Fruit fly (Drosophila melanogaster) whole organism, embryonic: ENCODE data around the gene srl.

Experiments
- Atf3 ChIP-seq: fragments of 200-800 bp; sonication (Bioruptor generic); optimal IDR thresholded peaks from 3 replicates; lab custom pipeline; 2016; ENCODE audit warnings: missing biosample characterization, missing genetic modification characterization
- CG1024 ChIP-seq: fragments of 200-800 bp; sonication (Bioruptor generic); IDR thresholded peaks from 2 replicates; pipeline ENCODE4 v1.3.6; 2022; ENCODE audit warnings: missing biosample characterization, missing genetic modification characterization
- CG10431 ChIP-seq: fragments of 200-800 bp; sonication (Bioruptor generic); optimal IDR thresholded peaks from 3 replicates; lab custom pipeline; 2018; ENCODE audit warnings: missing biosample characterization, mild to moderate bottlenecking, missing genetic modification characterization
- CG10462 ChIP-seq: fragments of 200-800 bp; sonication (Bioruptor generic); optimal IDR thresholded peaks from 2 replicates; lab custom pipeline; 2016; ENCODE audit warnings: missing biosample characterization, missing genetic modification characterization
- CG11504 ChIP-seq: fragments of 200-800 bp; sonication (Bioruptor generic); optimal IDR thresholded peaks from 3 replicates; lab custom pipeline; 2019; ENCODE audit warnings: missing biosample characterization, mild to moderate bottlenecking, missing genetic modification characterization, moderate library complexity
- CG12104 ChIP-seq: fragments of 200-800 bp; sonication (Bioruptor generic); optimal IDR thresholded peaks from 3 replicates; lab custom pipeline; 2016; ENCODE audit warnings: missing biosample characterization, missing genetic modification characterization
- CG13894 ChIP-seq: fragments of 200-800 bp; sonication (Bioruptor generic); optimal IDR thresholded peaks from 3 replicates; lab custom pipeline; 2018; ENCODE audit warnings: missing biosample characterization, mild to moderate bottlenecking, missing genetic modification characterization, moderate library complexity
- CG14050 ChIP-seq: fragments of 200-800 bp; sonication (Bioruptor generic); IDR thresholded peaks from 3 replicates; pipeline ENCODE4 v1.3.6; 2022; ENCODE audit warnings: missing biosample characterization, missing genetic modification characterization
- CG1647 ChIP-seq: fragments of 200-800 bp; sonication (Bioruptor generic); optimal IDR thresholded peaks from 3 replicates; lab custom pipeline; 2016; ENCODE audit warnings: missing biosample characterization, missing genetic modification characterization
- CG16813 ChIP-seq: fragments of 200-800 bp; sonication (Bioruptor generic); IDR thresholded peaks from 3 replicates; pipeline ENCODE4 v1.3.6; 2022; ENCODE audit warnings: missing biosample characterization, missing genetic modification characterization; ENCODE audit not compliant: partially characterized antibody
- CG17385 ChIP-seq: fragments of 200-800 bp; sonication (Bioruptor generic); optimal IDR thresholded peaks from 3 replicates; lab custom pipeline; 2018; ENCODE audit warnings: missing biosample characterization, mild to moderate bottlenecking, missing genetic modification characterization
- CG31365 ChIP-seq: fragments of 200-800 bp; sonication (Bioruptor generic); optimal IDR thresholded peaks from 2 replicates; lab custom pipeline; 2018; ENCODE audit warnings: missing biosample characterization, mild to moderate bottlenecking, missing genetic modification characterization
- CG3726 ChIP-seq: fragments of 200-800 bp; sonication (Bioruptor generic); IDR thresholded peaks from 3 replicates; pipeline ENCODE4, ENCODE4 v1.3.6; 2022; ENCODE audit warnings: missing biosample characterization, missing genetic modification characterization
- CG3995 ChIP-seq: fragments of 200-800 bp; sonication (Bioruptor generic); optimal IDR thresholded peaks from 3 replicates; lab custom pipeline; 2016; ENCODE audit warnings: missing biosample characterization, missing genetic modification characterization
- CG4404 ChIP-seq: fragments of 200-800 bp; sonication (Bioruptor generic); IDR thresholded peaks from 2 replicates; pipeline ENCODE4 v1.3.6; 2022; ENCODE audit warnings: missing biosample characterization, missing genetic modification characterization
- CG4820 ChIP-seq: fragments of 200-800 bp; sonication (Bioruptor generic); optimal IDR thresholded peaks from 3 replicates; lab custom pipeline; 2016; ENCODE audit warnings: missing biosample characterization, missing genetic modification characterization
- CG5245 ChIP-seq: fragments of 200-800 bp; sonication (Bioruptor generic); optimal IDR thresholded peaks from 3 replicates; lab custom pipeline; 2016; ENCODE audit warnings: missing biosample characterization, missing genetic modification characterization
- CG6854 ChIP-seq: fragments of 200-800 bp; sonication (Bioruptor generic); optimal IDR thresholded peaks from 3 replicates; lab custom pipeline; 2017; ENCODE audit warnings: missing biosample characterization, mild to moderate bottlenecking, missing genetic modification characterization
- CG7928 ChIP-seq: fragments of 200-800 bp; sonication (Bioruptor generic); optimal IDR thresholded peaks from 2 replicates; lab custom pipeline; 2017; ENCODE audit warnings: missing biosample characterization, mild to moderate bottlenecking, missing genetic modification characterization
- CG7987 ChIP-seq: fragments of 200-800 bp; sonication (Bioruptor generic); optimal IDR thresholded peaks from 2 replicates; lab custom pipeline; 2018; ENCODE audit warnings: missing biosample characterization, mild to moderate bottlenecking, missing genetic modification characterization, moderate library complexity
- CG8089 ChIP-seq: fragments of 200-800 bp; sonication (Bioruptor generic); optimal IDR thresholded peaks from 3 replicates; lab custom pipeline; 2016; ENCODE audit warnings: missing biosample characterization, missing genetic modification characterization
- Dad ChIP-seq: fragments of 200-800 bp; sonication (Bioruptor generic); optimal IDR thresholded peaks from 3 replicates; lab custom pipeline; 2016; ENCODE audit warnings: missing biosample characterization, missing genetic modification characterization
- HmgD ChIP-seq: fragments of 200-800 bp; sonication (Bioruptor generic); optimal IDR thresholded peaks from 3 replicates; lab custom pipeline; 2016; ENCODE audit warnings: missing biosample characterization, missing genetic modification characterization
- Kr ChIP-seq: fragments of 200-800 bp; sonication (Bioruptor generic); optimal IDR thresholded peaks from 2 replicates; lab custom pipeline; 2017; ENCODE audit warnings: missing biosample characterization, mild to moderate bottlenecking, missing genetic modification characterization
- Lhr ChIP-seq: fragments of 200-800 bp; sonication (Bioruptor generic); optimal IDR thresholded peaks from 3 replicates; lab custom pipeline; 2017; ENCODE audit warnings: mild to moderate bottlenecking, missing biosample characterization, missing genetic modification reagents, missing genetic modification characterization
- Opbp ChIP-seq: fragments of 200-800 bp; sonication (Bioruptor generic); IDR thresholded peaks from 3 replicates; pipeline ENCODE4 v1.3.6; 2022; ENCODE audit warnings: missing biosample characterization, missing genetic modification characterization; ENCODE audit not compliant: partially characterized antibody
- Taf1 ChIP-seq: fragments of 200-800 bp; sonication (Bioruptor generic); IDR thresholded peaks from 2 replicates; pipeline ENCODE4 v1.3.6; 2022; ENCODE audit warnings: missing biosample characterization, missing genetic modification characterization
- ab ChIP-seq: fragments of 200-800 bp; sonication (Bioruptor generic); optimal IDR thresholded peaks from 2 replicates; lab custom pipeline; 2016; ENCODE audit warnings: missing biosample characterization, missing genetic modification characterization
- az2 ChIP-seq: fragments of 200-800 bp; sonication (Bioruptor generic); optimal IDR thresholded peaks from 3 replicates; lab custom pipeline; 2016; ENCODE audit warnings: missing biosample characterization, missing genetic modification characterization
- danr ChIP-seq: fragments of 200-800 bp; sonication (Bioruptor generic); IDR thresholded peaks from 2 replicates; pipeline ENCODE4 v1.3.6; 2022; ENCODE audit warnings: missing biosample characterization, missing genetic modification characterization
- dati ChIP-seq: fragments of 200-800 bp; sonication (Bioruptor generic); IDR thresholded peaks from 2 replicates; pipeline ENCODE4 v1.3.6; 2022; ENCODE audit warnings: missing biosample characterization, missing genetic modification characterization
- disco-r ChIP-seq: fragments of 200-800 bp; sonication (Bioruptor generic); optimal IDR thresholded peaks from 2 replicates; lab custom pipeline; 2016; ENCODE audit warnings: missing biosample characterization, missing genetic modification characterization
- fu2 ChIP-seq: fragments of 200-800 bp; sonication (Bioruptor generic); optimal IDR thresholded peaks from 2 replicates; lab custom pipeline; 2016; ENCODE audit warnings: missing biosample characterization, missing genetic modification characterization
- ham ChIP-seq: fragments of 200-800 bp; sonication (Bioruptor generic); IDR thresholded peaks from 2 replicates; pipeline ENCODE4 v1.3.6; 2022; ENCODE audit warnings: missing biosample characterization, missing genetic modification characterization
- lbe ChIP-seq: fragments of 200-800 bp; sonication (Bioruptor generic); optimal IDR thresholded peaks from 2 replicates; lab custom pipeline; 2016; ENCODE audit warnings: missing biosample characterization, mild to moderate bottlenecking, missing genetic modification characterization
- pzg ChIP-seq: fragments of 200-800 bp; sonication (Bioruptor generic); optimal IDR thresholded peaks from 3 replicates; lab custom pipeline; 2018; ENCODE audit warnings: missing biosample characterization, mild to moderate bottlenecking, missing genetic modification characterization, moderate library complexity
- slou ChIP-seq: fragments of 200-800 bp; sonication (Bioruptor generic); optimal IDR thresholded peaks from 3 replicates; lab custom pipeline; 2016; ENCODE audit warnings: missing biosample characterization, missing genetic modification characterization
- sug ChIP-seq: fragments of 200-800 bp; optimal IDR thresholded peaks from 2 replicates; lab custom pipeline; 2019; ENCODE audit warnings: missing biosample characterization, mild to moderate bottlenecking, missing genetic modification characterization, moderate library complexity
- tap ChIP-seq: fragments of 200-800 bp; optimal IDR thresholded peaks from 3 replicates; lab custom pipeline; 2019; ENCODE audit warnings: missing biosample characterization, mild to moderate bottlenecking, missing genetic modification characterization, moderate library complexity
- yki ChIP-seq: fragments of >200 bp; optimal IDR thresholded peaks from 3 replicates; lab custom pipeline; 2018
- zen ChIP-seq: fragments of 200-800 bp; sonication (Bioruptor generic); optimal IDR thresholded peaks from 3 replicates; lab custom pipeline; 2018; ENCODE audit warnings: missing biosample characterization, mild to moderate bottlenecking, missing genetic modification characterization, moderate library complexity

The srl gene

dm6 chr3R:4394654-4395581 is 34.2 kb downstream of the srl start (continued):
- TF ChIP-seq Dad (GFP tag; lab: Kevin White, UChicago): peak; percentile 82
- peak; percentile 87 for TF ChIP-seq disco-r (GFP tag; lab: Kevin White, UChicago)
- peak; percentile 82 for TF ChIP-seq ab
- TF ChIP-seq CG3726 (GFP tag; lab: Robert Waterston, UW): peak; percentile 75
- TF ChIP-seq CG11504 (tag; lab: Kevin White, UChicago): peak; percentile 92
- TF ChIP-seq CG4820 (GFP tag; lab: Kevin White, UChicago): peak; percentile 84
- TF ChIP-seq az2 (GFP tag; lab: Kevin White, UChicago): peak; percentile 83
- TF ChIP-seq CG17385 (GFP tag; lab: Kevin White, UChicago): peak; percentile 82
- TF ChIP-seq CG6854 (GFP tag; lab: Kevin White, UChicago): peak; percentile 73
- no peak for TF ChIP-seq CG16813
- peak; percentile 18 for TF ChIP-seq CG10431 (GFP tag; lab: Kevin White, UChicago)
- TF ChIP-seq Taf1 (GFP tag; lab: Robert Waterston, UW): peak; percentile 70; the same call in 1 of the 2 replicates
- TF ChIP-seq pzg (GFP tag; lab: Kevin White, UChicago): peak; percentile 13
- peak; percentile 77 for TF ChIP-seq sug (tag; lab: Kevin White, UChicago)
- TF ChIP-seq yki (lab: Kevin White, UChicago): no peak
- TF ChIP-seq Opbp (GFP tag; lab: Robert Waterston, UW): no peak
- peak; percentile 67; the same call in 1 of the 2 replicates for TF ChIP-seq CG1024 (GFP tag; lab: Robert Waterston, UW)
- peak; percentile 86 for TF ChIP-seq CG14050 (GFP tag; lab: Robert Waterston, UW)
- TF ChIP-seq Lhr (GFP tag; lab: Kevin White, UChicago): peak; percentile 51
- peak; percentile 44 for TF ChIP-seq CG10462 (GFP tag; lab: Kevin White, UChicago)
- TF ChIP-seq Kr: no peak
- peak; percentile 91 for TF ChIP-seq lbe (GFP tag; lab: Kevin White, UChicago)
- TF ChIP-seq slou (GFP tag; lab: Kevin White, UChicago): peak; percentile 34
- TF ChIP-seq danr (GFP tag; lab: Robert Waterston, UW): peak; percentile 67
- TF ChIP-seq CG7987: peak; percentile 68
- peak; percentile 46; the same call in 1 of the 2 replicates for TF ChIP-seq CG4404 (GFP tag; lab: Robert Waterston, UW)
- peak; percentile 72 for TF ChIP-seq HmgD
- peak; percentile 85 for TF ChIP-seq tap (tag; lab: Kevin White, UChicago)
- peak; percentile 82 for TF ChIP-seq CG1647 (GFP tag; lab: Kevin White, UChicago)
- TF ChIP-seq dati: peak; percentile 55; the same call in 1 of the 2 replicates
- peak; percentile 64 for TF ChIP-seq zen (tag; lab: Kevin White, UChicago)
- TF ChIP-seq ham (GFP tag; lab: Robert Waterston, UW): peak; percentile 37; the same call in 1 of the 2 replicates
- TF ChIP-seq CG7928: peak; percentile 39
- TF ChIP-seq CG13894: peak; percentile 68
- peak; percentile 74 for TF ChIP-seq CG8089 (GFP tag; lab: Kevin White, UChicago)
- TF ChIP-seq CG5245 (GFP tag; lab: Kevin White, UChicago): peak; percentile 71
- TF ChIP-seq CG3995 (GFP tag; lab: Kevin White, UChicago): peak; percentile 47
- TF ChIP-seq Atf3 (GFP tag; lab: Kevin White, UChicago): peak; percentile 64
- TF ChIP-seq CG31365 (tag; lab: Kevin White, UChicago): peak; percentile 80
- TF ChIP-seq fu2 (GFP tag; lab: Kevin White, UChicago): peak; percentile 86
- peak; percentile 77 for TF ChIP-seq CG12104 (GFP tag; lab: Kevin White, UChicago)
